Fruit fly (Drosophila melanogaster) whole organism, embryonic: ENCODE results near the gene CG8191.

Experiments used
- Aef1 ChIP-seq: fragments of 200-800 bp; sonication (Bioruptor generic); IDR thresholded peaks from 3 replicates; pipeline ENCODE4 v1.3.6; 2022; ENCODE audit warnings: missing biosample characterization, missing genetic modification characterization
- Antp ChIP-seq: fragments of 200-800 bp; sonication (Bioruptor generic); optimal IDR thresholded peaks from 3 replicates; lab custom pipeline; 2016; ENCODE audit warnings: missing biosample characterization, missing genetic modification characterization
- Asciz ChIP-seq: fragments of 200-800 bp; sonication (Bioruptor generic); optimal IDR thresholded peaks from 2 replicates; lab custom pipeline; 2017; ENCODE audit warnings: missing biosample characterization, mild to moderate bottlenecking, missing genetic modification characterization, missing genetic modification reagents
- Awh ChIP-seq: fragments of 200-800 bp; sonication (Bioruptor generic); IDR thresholded peaks from 2 replicates; pipeline ENCODE4, ENCODE4 v1.3.6; 2022; ENCODE audit warnings: missing biosample characterization, missing genetic modification characterization
- B-H2 ChIP-seq: fragments of 200-800 bp; sonication (Bioruptor generic); optimal IDR thresholded peaks from 2 replicates; lab custom pipeline; 2018; ENCODE audit warnings: missing biosample characterization, mild to moderate bottlenecking, missing genetic modification characterization
- CG10209 ChIP-seq: fragments of 200-800 bp; sonication (Bioruptor generic); optimal IDR thresholded peaks from 3 replicates; lab custom pipeline; 2017; ENCODE audit warnings: missing biosample characterization, mild to moderate bottlenecking, missing genetic modification characterization, missing genetic modification reagents
- CG12155 ChIP-seq: fragments of 200-800 bp; sonication (Bioruptor generic); optimal IDR thresholded peaks from 3 replicates; lab custom pipeline; 2016; ENCODE audit warnings: missing biosample characterization, missing genetic modification characterization
- CG12659 ChIP-seq: fragments of 200-800 bp; sonication (Bioruptor generic); optimal IDR thresholded peaks from 3 replicates; lab custom pipeline; 2017; ENCODE audit warnings: mild to moderate bottlenecking, missing biosample characterization, missing genetic modification reagents, missing genetic modification characterization
- CG14050 ChIP-seq: fragments of 200-800 bp; sonication (Bioruptor generic); IDR thresholded peaks from 3 replicates; pipeline ENCODE4 v1.3.6; 2022; ENCODE audit warnings: missing biosample characterization, missing genetic modification characterization
- CG14667 ChIP-seq: fragments of 200-800 bp; sonication (Bioruptor generic); IDR thresholded peaks from 2 replicates; pipeline ENCODE4 v1.3.6; 2022; ENCODE audit warnings: missing biosample characterization, missing genetic modification characterization
- CG14710 ChIP-seq: fragments of 200-800 bp; sonication (Bioruptor generic); optimal IDR thresholded peaks from 3 replicates; lab custom pipeline; 2019; ENCODE audit warnings: missing biosample characterization, mild to moderate bottlenecking, missing genetic modification characterization, moderate library complexity
- CG15073 ChIP-seq: fragments of 200-800 bp; sonication (Bioruptor generic); optimal IDR thresholded peaks from 2 replicates; lab custom pipeline; 2016; ENCODE audit warnings: missing biosample characterization, missing genetic modification characterization
- CG17385 ChIP-seq: fragments of 200-800 bp; sonication (Bioruptor generic); optimal IDR thresholded peaks from 3 replicates; lab custom pipeline; 2018; ENCODE audit warnings: missing biosample characterization, mild to moderate bottlenecking, missing genetic modification characterization
- CG17912 ChIP-seq: fragments of 200-800 bp; sonication (Bioruptor generic); optimal IDR thresholded peaks from 2 replicates; lab custom pipeline; 2018; ENCODE audit warnings: missing biosample characterization, mild to moderate bottlenecking, missing genetic modification characterization
- CG33213 ChIP-seq: fragments of 200-800 bp; sonication (Bioruptor generic); optimal IDR thresholded peaks from 3 replicates; lab custom pipeline; 2016; ENCODE audit warnings: missing biosample characterization, missing genetic modification characterization
- CG4282 ChIP-seq: fragments of 200-800 bp; sonication (Bioruptor generic); optimal IDR thresholded peaks from 2 replicates; lab custom pipeline; 2016; ENCODE audit warnings: missing biosample characterization, missing genetic modification characterization
- CG4820 ChIP-seq: fragments of 200-800 bp; sonication (Bioruptor generic); optimal IDR thresholded peaks from 3 replicates; lab custom pipeline; 2016; ENCODE audit warnings: missing biosample characterization, missing genetic modification characterization
- CG6654 ChIP-seq: fragments of 200-800 bp; sonication (Bioruptor generic); optimal IDR thresholded peaks from 2 replicates; lab custom pipeline; 2017; ENCODE audit warnings: missing biosample characterization, mild to moderate bottlenecking, missing genetic modification characterization
- CG7372 ChIP-seq: fragments of 200-800 bp; sonication (Bioruptor generic); IDR thresholded peaks from 2 replicates; pipeline ENCODE4 v1.3.6; 2022; ENCODE audit warnings: missing biosample characterization, missing genetic modification characterization
- CG8388 ChIP-seq: fragments of 200-800 bp; sonication (Bioruptor generic); optimal IDR thresholded peaks from 2 replicates; lab custom pipeline; 2019; ENCODE audit warnings: missing biosample characterization, mild to moderate bottlenecking, missing genetic modification characterization, moderate library complexity
- CHES-1-like ChIP-seq: fragments of 200-800 bp; sonication (Bioruptor generic); optimal IDR thresholded peaks from 2 replicates; lab custom pipeline; 2016; ENCODE audit warnings: missing biosample characterization, missing genetic modification characterization
- Chrac-16 ChIP-seq: fragments of 200-800 bp; sonication (Bioruptor generic); optimal IDR thresholded peaks from 3 replicates; lab custom pipeline; 2016; ENCODE audit warnings: missing biosample characterization, missing genetic modification characterization
- D19A ChIP-seq: fragments of 200-800 bp; optimal IDR thresholded peaks from 3 replicates; lab custom pipeline; 2019; ENCODE audit warnings: missing biosample characterization, mild to moderate bottlenecking, missing genetic modification characterization, moderate library complexity
- Deaf1 ChIP-seq: fragments of 200-800 bp; optimal IDR thresholded peaks from 3 replicates; lab custom pipeline; 2019; ENCODE audit warnings: missing biosample characterization, mild to moderate bottlenecking, missing genetic modification characterization, moderate library complexity
- Dip2 ChIP-seq: fragments of 200-800 bp; sonication (Bioruptor generic); IDR thresholded peaks from 2 replicates; pipeline ENCODE4 v1.3.6; 2022; ENCODE audit warnings: missing biosample characterization, missing genetic modification characterization
- Gsc ChIP-seq: fragments of 200-800 bp; sonication (Bioruptor generic); IDR thresholded peaks from 2 replicates; pipeline ENCODE4 v1.3.6; 2022; ENCODE audit warnings: missing biosample characterization, missing genetic modification characterization
- MESR4 ChIP-seq: fragments of 200-800 bp; sonication (Bioruptor generic); optimal IDR thresholded peaks from 2 replicates; lab custom pipeline; 2018; ENCODE audit warnings: missing biosample characterization, mild to moderate bottlenecking, missing genetic modification characterization, moderate library complexity
- NFAT ChIP-seq: fragments of 200-800 bp; sonication (Bioruptor generic); IDR thresholded peaks from 2 replicates; pipeline ENCODE4 v1.3.6; 2022; ENCODE audit warnings: missing biosample characterization, missing genetic modification characterization
- Opbp ChIP-seq: fragments of 200-800 bp; sonication (Bioruptor generic); IDR thresholded peaks from 3 replicates; pipeline ENCODE4 v1.3.6; 2022; ENCODE audit warnings: missing biosample characterization, missing genetic modification characterization; ENCODE audit not compliant: partially characterized antibody
- Ptx1 ChIP-seq: fragments of 200-800 bp; sonication (Bioruptor generic); IDR thresholded peaks from 2 replicates; pipeline ENCODE4 v1.3.6; 2022; ENCODE audit warnings: missing biosample characterization, missing genetic modification characterization
- bbx ChIP-seq: fragments of 200-800 bp; sonication (Bioruptor generic); IDR thresholded peaks from 2 replicates; pipeline ENCODE4 v1.3.6; 2022; ENCODE audit warnings: missing biosample characterization, missing genetic modification characterization; ENCODE audit not compliant: partially characterized antibody
- danr ChIP-seq: fragments of 200-800 bp; sonication (Bioruptor generic); IDR thresholded peaks from 2 replicates; pipeline ENCODE4 v1.3.6; 2022; ENCODE audit warnings: missing biosample characterization, missing genetic modification characterization
- dmrt11E ChIP-seq: fragments of 200-800 bp; sonication (Bioruptor generic); optimal IDR thresholded peaks from 3 replicates; lab custom pipeline; 2018; ENCODE audit warnings: missing biosample characterization, mild to moderate bottlenecking, missing genetic modification characterization, moderate library complexity
- dpn ChIP-seq, 2 experiments: fragments of 200-800 bp; sonication (Bioruptor generic); optimal IDR thresholded peaks; 3 replicates each; lab custom pipeline; 2016; ENCODE audit warnings: missing biosample characterization in 2 of 2, missing genetic modification characterization in 2 of 2
- en ChIP-seq: fragments of 200-800 bp; sonication (Bioruptor generic); optimal IDR thresholded peaks from 2 replicates; lab custom pipeline; 2016; ENCODE audit warnings: missing biosample characterization, missing genetic modification characterization
- gce ChIP-seq: fragments of 200-800 bp; sonication (Bioruptor generic); IDR thresholded peaks from 3 replicates; pipeline ENCODE4 v1.3.6; 2022; ENCODE audit warnings: missing biosample characterization, missing genetic modification characterization
- gt ChIP-seq: fragments of 200-800 bp; sonication (Bioruptor generic); IDR thresholded peaks from 2 replicates; pipeline ENCODE4 v1.3.6; 2022; ENCODE audit warnings: missing biosample characterization, missing genetic modification characterization
- hkb ChIP-seq, 2 experiments: fragments of 200-800 bp in 1 of 2; fragments of >200 bp in 1 of 2; sonication (Bioruptor generic) in 1 of 2; IDR thresholded peaks in 1 of 2; optimal IDR thresholded peaks in 1 of 2; 2 replicates each; pipeline versions ENCODE4 v1.3.6 to Lab custom; 2017 to 2022; ENCODE audit warnings: missing biosample characterization in 1 of 2, missing genetic modification characterization in 1 of 2
- lmd ChIP-seq: fragments of 200-800 bp; sonication (Bioruptor generic); IDR thresholded peaks from 2 replicates; pipeline ENCODE4 v1.3.6; 2022; ENCODE audit warnings: missing biosample characterization, missing genetic modification characterization
- mam ChIP-seq: fragments of 200-800 bp; sonication (Bioruptor generic); optimal IDR thresholded peaks from 3 replicates; lab custom pipeline; 2016; ENCODE audit warnings: missing biosample characterization, missing genetic modification characterization
- mld ChIP-seq: fragments of 200-800 bp; sonication (Bioruptor generic); IDR thresholded peaks from 3 replicates; pipeline ENCODE4 v1.3.6; 2022; ENCODE audit warnings: missing biosample characterization, missing genetic modification characterization; ENCODE audit not compliant: partially characterized antibody
- pita ChIP-seq: fragments of 200-800 bp; sonication (Bioruptor generic); optimal IDR thresholded peaks from 2 replicates; lab custom pipeline; 2017; ENCODE audit warnings: missing biosample characterization, mild to moderate bottlenecking, missing genetic modification characterization
- sd ChIP-seq: fragments of 200-800 bp; sonication (Bioruptor generic); optimal IDR thresholded peaks from 3 replicates; lab custom pipeline; 2018; ENCODE audit warnings: missing biosample characterization, mild to moderate bottlenecking, missing genetic modification characterization, moderate library complexity
- slp2 ChIP-seq: fragments of 200-800 bp; sonication (Bioruptor generic); optimal IDR thresholded peaks from 2 replicates; lab custom pipeline; 2016; ENCODE audit warnings: missing biosample characterization, missing genetic modification characterization
- toy ChIP-seq: fragments of 200-800 bp; sonication (Bioruptor generic); IDR thresholded peaks from 2 replicates; pipeline ENCODE4 v1.3.6; 2022; ENCODE audit warnings: missing biosample characterization, missing genetic modification characterization
- tup ChIP-seq: fragments of 200-800 bp; sonication (Bioruptor generic); optimal IDR thresholded peaks from 2 replicates; lab custom pipeline; 2016; ENCODE audit warnings: missing biosample characterization, mild to moderate bottlenecking, missing genetic modification characterization, moderate library complexity
- unc-4 ChIP-seq: fragments of 200-800 bp; sonication (Bioruptor generic); IDR thresholded peaks from 2 replicates; pipeline ENCODE4 v1.3.6; 2022; ENCODE audit warnings: missing biosample characterization, missing genetic modification characterization; ENCODE audit not compliant: partially characterized antibody
- vnd ChIP-seq: fragments of 200-800 bp; sonication (Bioruptor generic); IDR thresholded peaks from 3 replicates; pipeline ENCODE4 v1.3.6; 2022; ENCODE audit warnings: missing biosample characterization, missing genetic modification characterization; ENCODE audit not compliant: partially characterized antibody
- wek ChIP-seq: fragments of 200-800 bp; sonication (Bioruptor generic); optimal IDR thresholded peaks from 3 replicates; lab custom pipeline; 2018; ENCODE audit warnings: missing biosample characterization, mild to moderate bottlenecking, missing genetic modification characterization, moderate library complexity

CG8191 gene

dm6 chrX:15697581-15698208 lies 34.3 kb upstream of the CG8191 start (continued):
- TF ChIP-seq vnd, result no peak
- TF ChIP-seq wek (GFP tag; lab: Kevin White, UChicago), result no peak
- peak; percentile 95 for TF ChIP-seq Aef1 (GFP tag; lab: Robert Waterston, UW)
- TF ChIP-seq CG12155, result peak; percentile 90
- TF ChIP-seq Deaf1 (tag; lab: Kevin White, UChicago), result peak; percentile 76
- TF ChIP-seq mam (GFP tag; lab: Kevin White, UChicago), result peak; percentile 61
- peak; percentile 62 for TF ChIP-seq Dip2 (GFP tag; lab: Robert Waterston, UW)
- TF ChIP-seq CG10209 (GFP tag; lab: Kevin White, UChicago), result peak; percentile 88
- peak; percentile 95 for TF ChIP-seq Ptx1 (GFP tag; lab: Robert Waterston, UW)
- TF ChIP-seq CG17912 (GFP tag; lab: Kevin White, UChicago), result peak; percentile 37
- no peak for TF ChIP-seq CG4282 (GFP tag; lab: Kevin White, UChicago)
- TF ChIP-seq mld (GFP tag; lab: Robert Waterston, UW), result no peak
- peak; percentile 33 for TF ChIP-seq unc-4 (GFP tag; lab: Robert Waterston, UW)
- peak; percentile 89 for TF ChIP-seq CG14667 (GFP tag; lab: Robert Waterston, UW)
- TF ChIP-seq Awh, result peak; percentile 81
- peak; percentile 92 for TF ChIP-seq CG7372 (GFP tag; lab: Robert Waterston, UW)
- peak; percentile 92 for TF ChIP-seq CG12659 (GFP tag; lab: Kevin White, UChicago)
- peak; percentile 82 for TF ChIP-seq D19A (tag; lab: Kevin White, UChicago)
- no peak for TF ChIP-seq hkb (optimal IDR thresholded peaks at IDR 0.05; lab: Kevin White, UChicago)
- TF ChIP-seq hkb (GFP tag; IDR thresholded peaks at IDR 0.05; lab: Robert Waterston, UW), result peak; percentile 97
- peak; percentile 94 for TF ChIP-seq lmd (GFP tag; lab: Robert Waterston, UW)
- peak; percentile 71 for TF ChIP-seq Gsc (GFP tag; lab: Robert Waterston, UW)
- peak; percentile 74 for TF ChIP-seq dmrt11E (tag; lab: Kevin White, UChicago)
- TF ChIP-seq CHES-1-like (GFP tag; lab: Kevin White, UChicago), result no peak
- peak; percentile 88 for TF ChIP-seq Chrac-16 (GFP tag; lab: Kevin White, UChicago)
- TF ChIP-seq CG33213, result peak; percentile 5
- peak; percentile 87 for TF ChIP-seq CG14050 (GFP tag; lab: Robert Waterston, UW)
- peak; percentile 77 for TF ChIP-seq CG6654 (GFP tag; lab: Kevin White, UChicago)
- peak; percentile 92 for TF ChIP-seq NFAT
- peak; percentile 77 for TF ChIP-seq toy (GFP tag; lab: Robert Waterston, UW)
- peak; percentile 43 for TF ChIP-seq CG15073
- TF ChIP-seq gce (GFP tag; lab: Robert Waterston, UW), result peak; percentile 82
- TF ChIP-seq Antp, result peak; percentile 16
- TF ChIP-seq CG8388, result peak; percentile 87
- peak; percentile 82 for TF ChIP-seq tup (GFP tag; lab: Kevin White, UChicago)
- TF ChIP-seq CG17385 (GFP tag; lab: Kevin White, UChicago), result peak; percentile 85
- no peak for TF ChIP-seq pita (GFP tag; lab: Kevin White, UChicago)
- TF ChIP-seq MESR4 (GFP tag; lab: Kevin White, UChicago), result peak; percentile 30
- no peak for TF ChIP-seq en (GFP tag; lab: Kevin White, UChicago)
- peak; percentile 43 for TF ChIP-seq slp2 (GFP tag; lab: Kevin White, UChicago)
- TF ChIP-seq dpn (GFP tag; optimal IDR thresholded peaks at IDR 0.05; lab: Kevin White, UChicago), result peak; percentile 68 to 91
- peak; percentile 80 for TF ChIP-seq gt (GFP tag; lab: Robert Waterston, UW)
- no peak for TF ChIP-seq Opbp
- TF ChIP-seq sd (tag; lab: Kevin White, UChicago), result peak; percentile 74
- peak; percentile 84 for TF ChIP-seq danr
- no peak for TF ChIP-seq bbx
- no peak for TF ChIP-seq Asciz (GFP tag; lab: Kevin White, UChicago)
- peak; percentile 89 for TF ChIP-seq CG4820 (GFP tag; lab: Kevin White, UChicago)
- peak; percentile 92 for TF ChIP-seq B-H2 (GFP tag; lab: Kevin White, UChicago)
- TF ChIP-seq CG14710 (tag; lab: Kevin White, UChicago), result peak; percentile 88
